Worm (Caenorhabditis elegans) whole organism, L4 larva: ENCODE results near the gene T26E4.18.
A peak's percentile ranks its signal among the peaks of the same experiment; 100 is the strongest.
"Not testable (repeated sequence)": the region's sequence is repeated elsewhere in the genome, so short reads cannot be mapped to it uniquely, and the experiment has no call there.

ENCODE experiments used
- D1046.2 ChIP-seq: fragments of 200-800 bp; sonication (Bioruptor generic); IDR thresholded peaks from 2 replicates; pipeline ENCODE4 v1.3.6; 2022; ENCODE audit warnings: missing genetic modification characterization, missing compliant biosample characterization
- Y48G9A.11 ChIP-seq: fragments of 200-800 bp; sonication (Bioruptor generic); IDR thresholded peaks from 2 replicates; pipeline ENCODE4 v1.3.6; 2022; ENCODE audit warnings: missing genetic modification reagents, missing genetic modification characterization, missing compliant biosample characterization
- Y5F2A.4 ChIP-seq: fragments of 200-800 bp; sonication (Bioruptor generic); optimal IDR thresholded peaks from 2 replicates; lab custom pipeline; 2018; ENCODE audit warnings: mild to moderate bottlenecking, missing genetic modification characterization, missing compliant biosample characterization
- Y75B8A.6 ChIP-seq: fragments of 200-800 bp; sonication (Bioruptor generic); IDR thresholded peaks from 2 replicates; pipeline ENCODE4 v1.3.6; 2022; ENCODE audit warnings: missing genetic modification reagents, missing genetic modification characterization, missing compliant biosample characterization
- ceh-28 ChIP-seq: fragments of 150-350 bp; optimal IDR thresholded peaks from 2 replicates; lab custom pipeline; 2014; ENCODE audit warnings: missing biosample characterization, missing genetic modification reagents, missing genetic modification characterization
- ceh-44 ChIP-seq: fragments of 200-800 bp; sonication (Bioruptor generic); IDR thresholded peaks from 2 replicates; pipeline ENCODE4 v1.3.6; 2022; ENCODE audit warnings: missing genetic modification reagents, missing genetic modification characterization, missing compliant biosample characterization
- daf-19 ChIP-seq: fragments of 200-800 bp; sonication (Bioruptor generic); conservative IDR thresholded peaks from 2 replicates; pipeline ENCODE4 v1.3.6; 2022; ENCODE audit warnings: missing genetic modification characterization, missing compliant biosample characterization
- dve-1 ChIP-seq: sonication (generic microtip); optimal IDR thresholded peaks from 2 replicates; lab custom pipeline; 2017; ENCODE audit warnings: antibody characterized with exemption, mild to moderate bottlenecking, missing genetic modification characterization, missing compliant biosample characterization; ENCODE audit not compliant: insufficient read depth
- egl-27 ChIP-seq: sonication (generic microtip); optimal IDR thresholded peaks from 3 replicates; lab custom pipeline; 2017; ENCODE audit warnings: missing biosample characterization, missing genetic modification reagents, missing genetic modification characterization
- hlh-11 ChIP-seq: fragments of 200-800 bp; sonication (Bioruptor generic); optimal IDR thresholded peaks from 2 replicates; lab custom pipeline; 2018; ENCODE audit warnings: mild to moderate bottlenecking, missing genetic modification characterization, missing compliant biosample characterization
- jun-1 ChIP-seq: fragments of 150-350 bp; optimal IDR thresholded peaks from 2 replicates; lab custom pipeline; 2014; ENCODE audit warnings: missing biosample characterization, missing genetic modification reagents, missing genetic modification characterization
- lim-7 ChIP-seq: fragments of 200-800 bp; sonication (Bioruptor generic); IDR thresholded peaks from 2 replicates; pipeline ENCODE4 v1.3.6; 2022; ENCODE audit warnings: missing genetic modification characterization, missing compliant biosample characterization
- lin-29 ChIP-seq: fragments of 200-800 bp; sonication (Bioruptor generic); IDR thresholded peaks from 2 replicates; pipeline ENCODE4 v1.3.6; 2022; ENCODE audit warnings: missing genetic modification reagents, missing genetic modification characterization, missing compliant biosample characterization
- lsy-2 ChIP-seq, 2 experiments: fragments of 150-350 bp in 1 of 2; sonication (generic microtip) in 1 of 2; optimal IDR thresholded peaks; 2 replicates each; lab custom pipeline; 2014 to 2017; ENCODE audit warnings: missing biosample characterization in 2 of 2, missing genetic modification characterization in 2 of 2
- madf-9 ChIP-seq: fragments of 200-800 bp; sonication (Bioruptor generic); conservative IDR thresholded peaks from 2 replicates; pipeline ENCODE4 v1.3.6; 2022; ENCODE audit warnings: missing genetic modification reagents, missing genetic modification characterization, missing compliant biosample characterization
- mxl-2 ChIP-seq: fragments of 200-800 bp; sonication (Bioruptor generic); conservative IDR thresholded peaks from 2 replicates; pipeline ENCODE4 v1.3.6; 2022; ENCODE audit warnings: missing genetic modification reagents, missing genetic modification characterization, missing compliant biosample characterization
- nhr-102 ChIP-seq: sonication (generic microtip); optimal IDR thresholded peaks from 2 replicates; lab custom pipeline; 2016; ENCODE audit warnings: mild to moderate bottlenecking, missing genetic modification characterization, moderate library complexity, missing compliant biosample characterization
- nhr-41 ChIP-seq: fragments of 200-800 bp; sonication (Bioruptor generic); IDR thresholded peaks from 2 replicates; pipeline ENCODE4 v1.3.6; 2022; ENCODE audit warnings: missing genetic modification reagents, missing genetic modification characterization, missing compliant biosample characterization
- nhr-42 ChIP-seq: fragments of 200-800 bp; sonication (Bioruptor generic); IDR thresholded peaks from 2 replicates; pipeline ENCODE4 v1.3.6; 2022; ENCODE audit warnings: missing genetic modification characterization, missing compliant biosample characterization
- pha-4 ChIP-seq, 2 experiments: fragments of 150-350 bp in 1 of 2; fragments of 200-800 bp in 1 of 2; sonication (Bioruptor generic) in 1 of 2; IDR thresholded peaks in 1 of 2; optimal IDR thresholded peaks in 1 of 2; 2 replicates each; pipeline versions ENCODE4 v1.3.6 to Lab custom; 2014 to 2022; ENCODE audit warnings: missing genetic modification characterization in 2 of 2, missing genetic modification reagents in 2 of 2, missing biosample characterization in 1 of 2, missing compliant biosample characterization in 1 of 2
- skn-1 ChIP-seq: fragments of 150-350 bp; optimal IDR thresholded peaks from 2 replicates; lab custom pipeline; 2014; ENCODE audit warnings: missing biosample characterization, missing genetic modification characterization
- snpc-4 ChIP-seq: fragments of 150-350 bp; optimal IDR thresholded peaks from 2 replicates; lab custom pipeline; 2014; ENCODE audit warnings: missing biosample characterization, missing genetic modification characterization
- spr-1 ChIP-seq: sonication (generic microtip); optimal IDR thresholded peaks from 2 replicates; lab custom pipeline; 2016; ENCODE audit warnings: mild to moderate bottlenecking, missing genetic modification characterization, missing compliant biosample characterization
- spr-3 ChIP-seq: fragments of 200-800 bp; sonication (Bioruptor generic); optimal IDR thresholded peaks from 2 replicates; lab custom pipeline; 2018; ENCODE audit warnings: mild to moderate bottlenecking, missing genetic modification characterization, missing compliant biosample characterization
- tra-1 ChIP-seq: fragments of 200-800 bp; sonication (Bioruptor generic); IDR thresholded peaks from 2 replicates; pipeline ENCODE4 v1.3.6; 2022; ENCODE audit warnings: missing genetic modification reagents, missing genetic modification characterization, missing compliant biosample characterization
- unc-62 ChIP-seq, 3 experiments: fragments of 150-350 bp in 1 of 3; sonication (generic microtip); optimal IDR thresholded peaks in 2 of 3; peaks in 1 of 3; 1 replicate in 1 of 3; 2 replicates in 2 of 3; lab custom pipeline; 2014 to 2017; ENCODE audit warnings: missing biosample characterization in 3 of 3, missing genetic modification characterization in 3 of 3, missing genetic modification reagents in 3 of 3, missing genotype in 1 of 3
- zip-2 ChIP-seq: fragments of 150-350 bp; optimal IDR thresholded peaks from 2 replicates; lab custom pipeline; 2014; ENCODE audit warnings: missing biosample characterization, missing genetic modification characterization

The T26E4.18 gene

ce11 chrV:15810446-15810845 is 6.8 kb upstream of the T26E4.18 start, which contains the start of gene F54B8.1:
F54B8.1 (plus strand) TSS chrV:15810746.
- TF ChIP-seq lin-29 (GFP tag; lab: Robert Waterston, UW) = no peak
- TF ChIP-seq nhr-42 (GFP tag; lab: Robert Waterston, UW) = no peak
- no peak for TF ChIP-seq D1046.2 (GFP tag; lab: Robert Waterston, UW)
- TF ChIP-seq madf-9 (GFP tag; lab: Robert Waterston, UW) = no peak

ce11 chrV:15809543-15809942 is 5.9 kb upstream of the T26E4.18 start, which contains the start of gene srsx-36:
srsx-36 (minus strand) TSS chrV:15809643.
- TF ChIP-seq nhr-41 (GFP tag; lab: Robert Waterston, UW) (no peak), zip-2 (no peak), daf-19 (GFP tag; lab: Robert Waterston, UW) (no peak), nhr-102 (tag; lab: Kevin White, UChicago) (no peak), jun-1 (no peak)

ce11 chrV:15807420-15807819 is 3.8 kb upstream of the T26E4.18 start, which contains the start of gene srsx-38:
srsx-38 (minus strand) TSS chrV:15807520.
- not testable (repeated sequence) for TF ChIP-seq Y75B8A.6 (GFP tag; lab: Robert Waterston, UW); egl-27; lim-7 (GFP tag; lab: Robert Waterston, UW)

- TF ChIP-seq snpc-4 (tag; lab: Kevin White, UChicago); lim-7 (GFP tag; lab: Robert Waterston, UW); pha-4 (GFP tag; IDR thresholded peaks at IDR 0.05; lab: Robert Waterston, UW); pha-4 (tag; optimal IDR thresholded peaks at IDR 0.05; lab: Kevin White, UChicago): not testable (repeated sequence)
Measured at ce11 chrV:15803079-15803478, 569 bp downstream of the T26E4.18 start, which contains the start of gene srd-27. srd-27 (plus strand) TSS chrV:15803379.

- TF ChIP-seq tra-1; pha-4 (GFP tag; IDR thresholded peaks at IDR 0.05; lab: Robert Waterston, UW); pha-4 (tag; optimal IDR thresholded peaks at IDR 0.05; lab: Kevin White, UChicago); skn-1 (tag; lab: Kevin White, UChicago): not testable (repeated sequence)
- TF ChIP-seq, all 104 proteins: peak for 0; not testable (repeated sequence) for 104
Measured at ce11 chrV:15802623-15803022, 1.0 kb downstream of the T26E4.18 start, which contains the start of gene T26E4.9. T26E4.9 (minus strand) TSS chrV:15802723.

DNA sequence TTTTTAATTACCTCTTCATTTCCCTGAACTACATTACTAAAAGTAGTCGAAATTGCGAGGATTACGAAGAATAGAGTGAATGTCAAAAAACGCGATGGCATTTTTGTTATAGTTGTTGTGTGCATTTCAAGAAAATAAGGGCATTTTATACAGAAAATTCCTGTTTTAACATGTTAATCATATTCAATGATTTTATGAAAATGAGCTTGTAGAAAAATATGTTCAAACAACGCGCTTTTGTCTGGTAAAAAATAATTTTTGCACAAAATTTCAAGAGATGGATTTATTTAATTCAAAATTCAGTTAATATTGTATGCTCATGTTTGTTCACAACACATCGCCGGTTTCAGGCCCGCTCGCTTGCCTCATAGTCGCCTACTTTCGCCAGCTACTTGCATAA is 5.5 kb downstream of the T26E4.18 start, which contains the start of gene T26E4.10:
TSS of gene T26E4.10 (minus strand) at position 101 of the 400 bp plus-strand sequence.
- TF ChIP-seq Y5F2A.4 (GFP tag; lab: Kevin White, UChicago) = no peak
- peak in 1 of 2 experiments; percentile 49 for TF ChIP-seq unc-62 (GFP tag; optimal IDR thresholded peaks at IDR 0.05 in 1 of 2; lab: Kevin White, UChicago)
- TF ChIP-seq unc-62 (tag; optimal IDR thresholded peaks at IDR 0.05; lab: Kevin White, UChicago) = no peak

- TF ChIP-seq unc-62 (GFP tag; optimal IDR thresholded peaks at IDR 0.05 in 1 of 2; lab: Kevin White, UChicago) = peak in 1 of 2 experiments; percentile 78
- TF ChIP-seq unc-62 (tag; optimal IDR thresholded peaks at IDR 0.05; lab: Kevin White, UChicago) = no peak
- TF ChIP-seq mxl-2 (GFP tag; lab: Robert Waterston, UW) = no peak
- TF ChIP-seq ceh-44 (GFP tag; lab: Robert Waterston, UW) = no peak
- TF ChIP-seq spr-1 (tag; lab: Kevin White, UChicago) = no peak
- TF ChIP-seq hlh-11 (tag; lab: Kevin White, UChicago) = no peak
- no peak for TF ChIP-seq ceh-28 (tag; lab: Kevin White, UChicago)
- no peak for TF ChIP-seq snpc-4 (tag; lab: Kevin White, UChicago)
Measured at ce11 chrV:15796087-15796486, 7.6 kb downstream of the T26E4.18 start, which contains the start of gene nhr-223. nhr-223 (plus strand) TSS chrV:15796387.

DNA sequence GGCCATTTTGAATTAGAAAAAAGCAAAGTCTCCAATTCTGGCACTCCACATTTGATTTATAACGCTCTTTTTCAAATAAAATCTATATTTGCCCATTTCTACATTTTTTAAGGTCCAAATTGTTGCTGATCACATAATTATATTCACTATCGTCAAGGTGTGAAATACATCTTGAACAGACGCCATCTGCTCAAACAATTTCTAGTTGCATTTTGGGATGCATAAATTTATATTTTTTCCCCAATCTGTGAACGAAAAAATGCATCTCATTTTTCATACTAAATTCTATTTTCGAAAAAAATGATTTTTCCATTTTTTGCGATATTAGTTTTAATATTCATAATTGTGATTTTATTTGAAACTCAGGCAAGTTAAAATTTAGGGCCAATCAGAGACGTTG is 10.4 kb downstream of the T26E4.18 start, which contains the start of gene T26E4.7:
TSS of gene T26E4.7 (plus strand) at position 301 of the 400 bp plus-strand sequence.
- TF ChIP-seq spr-3 (GFP tag; lab: Kevin White, UChicago) (no peak), Y48G9A.11 (GFP tag; lab: Robert Waterston, UW) (no peak), dve-1 (no peak), lsy-2 (tag; optimal IDR thresholded peaks at IDR 0.05; lab: Kevin White, UChicago) (no peak)
- TF ChIP-seq, all 104 proteins: peak for 0
